Worm (Caenorhabditis elegans) whole organism, L2 larva: ENCODE measurements around the gene C09B9.1.

Experiments
- R02D3.7 ChIP-seq: fragments of 150-350 bp; optimal IDR thresholded peaks from 2 replicates; lab custom pipeline; 2014; ENCODE audit warnings: missing biosample characterization, missing genetic modification characterization
- ZK546.5 ChIP-seq: sonication (generic microtip); optimal IDR thresholded peaks from 2 replicates; lab custom pipeline; 2017; ENCODE audit warnings: missing biosample characterization, missing genetic modification characterization
- ama-1 ChIP-seq: fragments of 150-350 bp; optimal IDR thresholded peaks from 2 replicates; lab custom pipeline; 2018; ENCODE audit warnings: inconsistent platforms
- blmp-1 ChIP-seq: sonication (generic microtip); optimal IDR thresholded peaks from 2 replicates; lab custom pipeline; 2017; ENCODE audit warnings: missing genetic modification characterization, mild to moderate bottlenecking, missing compliant biosample characterization, antibody characterized with exemption, moderate library complexity; ENCODE audit not compliant: insufficient read depth
- ceh-16 ChIP-seq: fragments of 150-350 bp; optimal IDR thresholded peaks from 2 replicates; lab custom pipeline; 2014; ENCODE audit warnings: missing biosample characterization, missing genetic modification characterization
- dmd-4 ChIP-seq: sonication (generic microtip); optimal IDR thresholded peaks from 2 replicates; lab custom pipeline; 2017; ENCODE audit warnings: missing biosample characterization, missing genetic modification characterization
- egl-27 ChIP-seq: sonication (generic microtip); optimal IDR thresholded peaks from 3 replicates; lab custom pipeline; 2017; ENCODE audit warnings: missing biosample characterization, missing genetic modification reagents, missing genetic modification characterization
- gmeb-1 ChIP-seq: fragments of 150-350 bp; optimal IDR thresholded peaks from 2 replicates; lab custom pipeline; 2014; ENCODE audit warnings: missing biosample characterization, missing genetic modification characterization
- lin-11 ChIP-seq: fragments of 150-350 bp; sonication (generic microtip); optimal IDR thresholded peaks from 2 replicates; lab custom pipeline; 2014; ENCODE audit warnings: missing biosample characterization, missing genetic modification characterization, inconsistent platforms, mixed read lengths
- lin-13 ChIP-seq: fragments of 150-350 bp; optimal IDR thresholded peaks from 2 replicates; lab custom pipeline; 2014; ENCODE audit warnings: missing biosample characterization, missing genetic modification reagents, missing genetic modification characterization
- mdl-1 ChIP-seq, 2 experiments: fragments of 150-350 bp in 1 of 2; sonication (generic microtip) in 1 of 2; optimal IDR thresholded peaks; 2 replicates each; lab custom pipeline; 2017; ENCODE audit warnings: missing biosample characterization in 2 of 2, missing genetic modification characterization in 2 of 2
- skn-1 ChIP-seq: sonication (generic microtip); optimal IDR thresholded peaks from 2 replicates; lab custom pipeline; 2017; ENCODE audit warnings: missing biosample characterization, missing genetic modification characterization
- snpc-4 ChIP-seq: fragments of 150-350 bp; optimal IDR thresholded peaks from 2 replicates; lab custom pipeline; 2014; ENCODE audit warnings: missing biosample characterization, missing genetic modification characterization
- unc-55 ChIP-seq: fragments of 150-350 bp; sonication (generic microtip); optimal IDR thresholded peaks from 3 replicates; lab custom pipeline; 2014; ENCODE audit warnings: missing biosample characterization, missing genetic modification reagents, missing genetic modification characterization

ce11 chrIV:4988531-4988930 is 49.1 kb upstream of the C09B9.1 start, which contains the start of gene E03H12.7:
- TF ChIP-seq R02D3.7 (no peak), dmd-4 (no peak), unc-55 (GFP tag; lab: Kevin White, UChicago) (no peak), lin-13 (no peak), snpc-4 (tag; lab: Kevin White, UChicago) (no peak), skn-1 (tag; lab: Kevin White, UChicago) (no peak), egl-27 (tag; lab: Kevin White, UChicago) (no peak), ZK546.5 (tag; lab: Kevin White, UChicago) (no peak), ama-1 (no peak), mdl-1 (tag; optimal IDR thresholded peaks at IDR 0.05; lab: Kevin White, UChicago) (no peak), ceh-16 (no peak), blmp-1 (tag; lab: Kevin White, UChicago) (no peak), lin-11 (tag; lab: Kevin White, UChicago) (no peak), gmeb-1 (no peak)
